Fruit fly (Drosophila melanogaster) whole organism, embryonic: ENCODE results near the gene Iru.

Source experiments
- ATbp ChIP-seq: fragments of 200-800 bp; sonication (Bioruptor generic); optimal IDR thresholded peaks from 2 replicates; lab custom pipeline; 2017; ENCODE audit warnings: missing biosample characterization, mild to moderate bottlenecking, missing genetic modification characterization, missing genetic modification reagents
- Asciz ChIP-seq: fragments of 200-800 bp; sonication (Bioruptor generic); optimal IDR thresholded peaks from 2 replicates; lab custom pipeline; 2017; ENCODE audit warnings: missing biosample characterization, mild to moderate bottlenecking, missing genetic modification characterization, missing genetic modification reagents
- Bteb2 ChIP-seq: fragments of 200-800 bp; sonication (Bioruptor generic); optimal IDR thresholded peaks from 2 replicates; lab custom pipeline; 2016; ENCODE audit warnings: missing biosample characterization, missing genetic modification characterization
- CG10209 ChIP-seq: fragments of 200-800 bp; sonication (Bioruptor generic); optimal IDR thresholded peaks from 3 replicates; lab custom pipeline; 2017; ENCODE audit warnings: missing biosample characterization, mild to moderate bottlenecking, missing genetic modification characterization, missing genetic modification reagents
- CG12299 ChIP-seq: fragments of 200-800 bp; sonication (Bioruptor generic); optimal IDR thresholded peaks from 2 replicates; lab custom pipeline; 2018; ENCODE audit warnings: missing biosample characterization, mild to moderate bottlenecking, missing genetic modification characterization
- CG12391 ChIP-seq: fragments of 200-800 bp; sonication (Bioruptor generic); optimal IDR thresholded peaks from 3 replicates; lab custom pipeline; 2018; ENCODE audit warnings: missing biosample characterization, mild to moderate bottlenecking, missing genetic modification characterization, moderate library complexity
- CG13424 ChIP-seq: fragments of 200-800 bp; sonication (Bioruptor generic); optimal IDR thresholded peaks from 2 replicates; lab custom pipeline; 2019; ENCODE audit warnings: missing biosample characterization, mild to moderate bottlenecking, missing genetic modification characterization, moderate library complexity
- CG15479 ChIP-seq: fragments of 200-800 bp; sonication (Bioruptor generic); optimal IDR thresholded peaks from 3 replicates; lab custom pipeline; 2019; ENCODE audit warnings: missing biosample characterization, mild to moderate bottlenecking, missing genetic modification characterization, moderate library complexity
- CG15601 ChIP-seq: fragments of 200-800 bp; sonication (Bioruptor generic); optimal IDR thresholded peaks from 3 replicates; lab custom pipeline; 2019; ENCODE audit warnings: missing biosample characterization, mild to moderate bottlenecking, missing genetic modification characterization, moderate library complexity
- CG17568 ChIP-seq: fragments of 200-800 bp; sonication (Bioruptor generic); optimal IDR thresholded peaks from 2 replicates; lab custom pipeline; 2018; ENCODE audit warnings: missing biosample characterization, mild to moderate bottlenecking, missing genetic modification characterization, moderate library complexity
- CG17912 ChIP-seq: fragments of 200-800 bp; sonication (Bioruptor generic); optimal IDR thresholded peaks from 2 replicates; lab custom pipeline; 2018; ENCODE audit warnings: missing biosample characterization, mild to moderate bottlenecking, missing genetic modification characterization
- CG1792 ChIP-seq: fragments of 200-800 bp; sonication (Bioruptor generic); optimal IDR thresholded peaks from 2 replicates; lab custom pipeline; 2016; ENCODE audit warnings: missing biosample characterization, missing genetic modification characterization
- CG18599 ChIP-seq: fragments of 200-800 bp; sonication (Bioruptor generic); optimal IDR thresholded peaks from 3 replicates; lab custom pipeline; 2017; ENCODE audit warnings: missing biosample characterization, missing genetic modification characterization, mild to moderate bottlenecking, moderate library complexity, missing genetic modification reagents
- CG3726 ChIP-seq: fragments of 200-800 bp; sonication (Bioruptor generic); IDR thresholded peaks from 3 replicates; pipeline ENCODE4, ENCODE4 v1.3.6; 2022; ENCODE audit warnings: missing biosample characterization, missing genetic modification characterization
- CG6654 ChIP-seq: fragments of 200-800 bp; sonication (Bioruptor generic); optimal IDR thresholded peaks from 2 replicates; lab custom pipeline; 2017; ENCODE audit warnings: missing biosample characterization, mild to moderate bottlenecking, missing genetic modification characterization
- CG7928 ChIP-seq: fragments of 200-800 bp; sonication (Bioruptor generic); optimal IDR thresholded peaks from 2 replicates; lab custom pipeline; 2017; ENCODE audit warnings: missing biosample characterization, mild to moderate bottlenecking, missing genetic modification characterization
- CG8089 ChIP-seq: fragments of 200-800 bp; sonication (Bioruptor generic); optimal IDR thresholded peaks from 3 replicates; lab custom pipeline; 2016; ENCODE audit warnings: missing biosample characterization, missing genetic modification characterization
- CG8281 ChIP-seq: fragments of 200-800 bp; sonication (Bioruptor generic); optimal IDR thresholded peaks from 2 replicates; lab custom pipeline; 2018; ENCODE audit warnings: missing biosample characterization, mild to moderate bottlenecking, missing genetic modification characterization, moderate library complexity
- Doc2 ChIP-seq: fragments of 200-800 bp; sonication (Bioruptor generic); IDR thresholded peaks from 2 replicates; pipeline ENCODE4 v1.3.6; 2022; ENCODE audit warnings: missing biosample characterization, missing genetic modification characterization
- Ets65A ChIP-seq: fragments of 200-800 bp; sonication (Bioruptor generic); peaks from one replicate; lab custom pipeline; 2016; ENCODE audit warnings: missing biosample characterization, missing genetic modification characterization
- HmgZ ChIP-seq: fragments of 200-800 bp; sonication (Bioruptor generic); optimal IDR thresholded peaks from 2 replicates; lab custom pipeline; 2018; ENCODE audit warnings: missing biosample characterization, mild to moderate bottlenecking, missing genetic modification characterization
- Jarid2 ChIP-seq: fragments of 200-800 bp; sonication (Bioruptor generic); optimal IDR thresholded peaks from 3 replicates; lab custom pipeline; 2017; ENCODE audit warnings: mild to moderate bottlenecking, missing biosample characterization, missing genetic modification reagents, missing genetic modification characterization
- Mad ChIP-seq: fragments of 200-800 bp; sonication (Bioruptor generic); optimal IDR thresholded peaks from 2 replicates; lab custom pipeline; 2016; ENCODE audit warnings: missing biosample characterization, missing genetic modification characterization
- NC2α ChIP-seq: fragments of 200-800 bp; sonication (Bioruptor generic); optimal IDR thresholded peaks from 2 replicates; lab custom pipeline; 2016; ENCODE audit warnings: missing biosample characterization, missing genetic modification characterization
- Opbp ChIP-seq: fragments of 200-800 bp; sonication (Bioruptor generic); IDR thresholded peaks from 3 replicates; pipeline ENCODE4 v1.3.6; 2022; ENCODE audit warnings: missing biosample characterization, missing genetic modification characterization; ENCODE audit not compliant: partially characterized antibody
- Pdp1 ChIP-seq, 2 experiments: fragments of 200-800 bp; sonication (Bioruptor generic); optimal IDR thresholded peaks; 3 replicates each; lab custom pipeline; 2016; ENCODE audit warnings: missing biosample characterization in 2 of 2, missing genetic modification characterization in 2 of 2, mild to moderate bottlenecking in 1 of 2, moderate library complexity in 1 of 2
- Rx ChIP-seq: fragments of 200-800 bp; sonication (Bioruptor generic); IDR thresholded peaks from 2 replicates; pipeline ENCODE4 v1.3.6; 2022; ENCODE audit warnings: missing biosample characterization, missing genetic modification characterization
- Trl ChIP-seq, 3 experiments: fragments of >200 bp in 2 of 3; fragments of 200-800 bp in 1 of 3; sonication (Bioruptor generic) in 1 of 3; optimal IDR thresholded peaks; 2 replicates in 1 of 3; 3 replicates in 2 of 3; lab custom pipeline; 2016 to 2017; ENCODE audit warnings: missing biosample characterization in 1 of 3, missing genetic modification characterization in 1 of 3
- bsh ChIP-seq, 2 experiments: fragments of 200-800 bp; sonication (Bioruptor generic); optimal IDR thresholded peaks; 2 replicates each; lab custom pipeline; 2017 to 2018; ENCODE audit warnings: mild to moderate bottlenecking in 2 of 2, missing biosample characterization in 2 of 2, missing genetic modification characterization in 2 of 2, moderate library complexity in 1 of 2
- cato ChIP-seq: fragments of 200-800 bp; sonication (Bioruptor generic); optimal IDR thresholded peaks from 2 replicates; lab custom pipeline; 2016; ENCODE audit warnings: missing biosample characterization, missing genetic modification characterization, borderline replicate concordance
- cg ChIP-seq: fragments of 200-800 bp; sonication (Bioruptor generic); optimal IDR thresholded peaks from 3 replicates; lab custom pipeline; 2019; ENCODE audit warnings: missing biosample characterization, mild to moderate bottlenecking, missing genetic modification characterization, moderate library complexity
- chn ChIP-seq: fragments of 200-800 bp; sonication (Bioruptor generic); optimal IDR thresholded peaks from 2 replicates; lab custom pipeline; 2016; ENCODE audit warnings: missing biosample characterization, missing genetic modification characterization
- dimm ChIP-seq: fragments of 200-800 bp; sonication (Bioruptor generic); IDR thresholded peaks from 2 replicates; pipeline ENCODE4 v1.3.6; 2022; ENCODE audit warnings: missing biosample characterization, missing genetic modification characterization
- en ChIP-seq: fragments of 200-800 bp; sonication (Bioruptor generic); optimal IDR thresholded peaks from 2 replicates; lab custom pipeline; 2016; ENCODE audit warnings: missing biosample characterization, missing genetic modification characterization
- fd3F ChIP-seq: fragments of 200-800 bp; sonication (Bioruptor generic); optimal IDR thresholded peaks from 2 replicates; lab custom pipeline; 2018; ENCODE audit warnings: missing biosample characterization, mild to moderate bottlenecking, missing genetic modification characterization, moderate library complexity
- gt ChIP-seq: fragments of 200-800 bp; sonication (Bioruptor generic); IDR thresholded peaks from 2 replicates; pipeline ENCODE4 v1.3.6; 2022; ENCODE audit warnings: missing biosample characterization, missing genetic modification characterization
- ind ChIP-seq: fragments of 200-800 bp; sonication (Bioruptor generic); optimal IDR thresholded peaks from 3 replicates; lab custom pipeline; 2016; ENCODE audit warnings: missing biosample characterization, missing genetic modification characterization
- jigr1 ChIP-seq: fragments of 200-800 bp; sonication (Bioruptor generic); IDR thresholded peaks from 3 replicates; pipeline ENCODE4 v1.3.6; 2022; ENCODE audit warnings: missing biosample characterization, missing genetic modification characterization
- kni ChIP-seq: fragments of 200-800 bp; sonication (Bioruptor generic); optimal IDR thresholded peaks from 3 replicates; lab custom pipeline; 2017; ENCODE audit warnings: mild to moderate bottlenecking, missing biosample characterization, missing genetic modification reagents, missing genetic modification characterization
- nau ChIP-seq: fragments of 200-800 bp; sonication (Bioruptor generic); optimal IDR thresholded peaks from 3 replicates; lab custom pipeline; 2017; ENCODE audit warnings: missing biosample characterization, mild to moderate bottlenecking, missing genetic modification characterization, missing genetic modification reagents
- nom ChIP-seq: fragments of 200-800 bp; sonication (Bioruptor generic); optimal IDR thresholded peaks from 2 replicates; lab custom pipeline; 2017; ENCODE audit warnings: missing biosample characterization, missing genetic modification characterization, mild to moderate bottlenecking, moderate library complexity, missing genetic modification reagents
- p53 ChIP-seq: fragments of 200-800 bp; sonication (Bioruptor generic); optimal IDR thresholded peaks from 2 replicates; lab custom pipeline; 2016; ENCODE audit warnings: missing biosample characterization, missing genetic modification characterization
- pros ChIP-seq: fragments of 200-800 bp; sonication (Bioruptor generic); optimal IDR thresholded peaks from 3 replicates; lab custom pipeline; 2019; ENCODE audit warnings: missing biosample characterization, mild to moderate bottlenecking, missing genetic modification characterization, moderate library complexity
- repo ChIP-seq: fragments of 200-800 bp; sonication (Bioruptor generic); optimal IDR thresholded peaks from 2 replicates; lab custom pipeline; 2016; ENCODE audit warnings: missing biosample characterization, missing genetic modification characterization
- scrt ChIP-seq: fragments of 200-800 bp; sonication (Bioruptor generic); optimal IDR thresholded peaks from 2 replicates; lab custom pipeline; 2018; ENCODE audit warnings: missing biosample characterization, mild to moderate bottlenecking, missing genetic modification characterization, moderate library complexity
- sens ChIP-seq: fragments of 200-800 bp; sonication (Bioruptor generic); peaks from one replicate; lab custom pipeline; 2016; ENCODE audit warnings: missing biosample characterization, missing genetic modification characterization
- slp2 ChIP-seq: fragments of 200-800 bp; sonication (Bioruptor generic); optimal IDR thresholded peaks from 2 replicates; lab custom pipeline; 2016; ENCODE audit warnings: missing biosample characterization, missing genetic modification characterization
- sr ChIP-seq: fragments of 200-800 bp; sonication (Bioruptor generic); IDR thresholded peaks from 3 replicates; pipeline ENCODE4 v1.3.6; 2022; ENCODE audit warnings: missing biosample characterization, missing genetic modification characterization
- toy ChIP-seq: fragments of 200-800 bp; sonication (Bioruptor generic); IDR thresholded peaks from 2 replicates; pipeline ENCODE4 v1.3.6; 2022; ENCODE audit warnings: missing biosample characterization, missing genetic modification characterization

Iru gene

DNA sequence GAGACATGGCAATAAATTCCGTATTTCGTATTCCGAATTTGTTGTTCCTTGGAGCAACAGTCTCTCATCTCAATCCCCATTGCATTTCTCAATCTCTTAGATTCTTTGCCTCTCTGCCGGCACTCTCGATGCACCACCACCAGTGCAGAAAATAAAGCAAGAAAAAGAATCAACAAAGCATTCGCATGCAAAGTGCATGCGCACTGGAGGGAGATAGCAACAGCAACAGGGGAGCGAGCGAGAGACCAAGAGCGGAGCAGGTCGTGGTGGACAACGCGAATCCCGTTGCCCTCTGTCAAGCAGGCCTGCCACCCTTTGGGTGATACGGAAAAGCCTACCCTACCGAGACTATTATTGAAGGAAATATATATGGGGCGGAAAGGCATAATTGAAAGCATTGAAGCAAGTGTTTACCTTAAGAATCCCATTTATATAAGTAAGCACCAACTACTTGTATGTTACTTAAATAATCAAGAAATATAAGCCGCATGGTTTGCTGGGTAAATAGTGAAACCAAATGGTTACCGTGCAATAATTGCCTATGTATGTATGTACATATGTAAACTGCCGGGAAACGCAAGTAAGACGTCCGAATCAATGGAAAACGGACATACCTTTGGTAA lies 50.3 kb downstream of the Iru start:
- TF ChIP-seq fd3F (GFP tag; lab: Kevin White, UChicago) (peak; percentile 14), Ets65A (GFP tag; lab: Kevin White, UChicago) (peak; percentile 47), Jarid2 (no peak), sr (GFP tag; lab: Robert Waterston, UW) (no peak), sens (GFP tag; lab: Kevin White, UChicago) (peak; percentile 72), CG15601 (tag; lab: Kevin White, UChicago) (no peak), CG12391 (tag; lab: Kevin White, UChicago) (no peak), cato (no peak), jigr1 (GFP tag; lab: Robert Waterston, UW) (no peak), ind (no peak), CG12299 (no peak), Trl (optimal IDR thresholded peaks at IDR 0.05; lab: Kevin White, UChicago) (peak in 1 of 2 experiments; percentile 46), Trl (GFP tag; optimal IDR thresholded peaks at IDR 0.05; lab: Kevin White, UChicago) (no peak), Mad (GFP tag; lab: Kevin White, UChicago) (no peak), CG15479 (GFP tag; lab: Kevin White, UChicago) (peak; percentile 7), Doc2 (GFP tag; lab: Robert Waterston, UW) (no peak), chn (no peak), CG17568 (GFP tag; lab: Kevin White, UChicago) (no peak), scrt (GFP tag; lab: Kevin White, UChicago) (peak; percentile 19), CG3726 (GFP tag; lab: Robert Waterston, UW) (no peak), en (GFP tag; lab: Kevin White, UChicago) (no peak), cg (GFP tag; lab: Kevin White, UChicago) (peak; percentile 21), ATbp (no peak), CG13424 (tag; lab: Kevin White, UChicago) (no peak), nom (GFP tag; lab: Kevin White, UChicago) (peak; percentile 88), NC2α (no peak), kni (GFP tag; lab: Kevin White, UChicago) (no peak), CG7928 (GFP tag; lab: Kevin White, UChicago) (no peak), CG17912 (GFP tag; lab: Kevin White, UChicago) (no peak), gt (GFP tag; lab: Robert Waterston, UW) (no peak), HmgZ (no peak), slp2 (GFP tag; lab: Kevin White, UChicago) (no peak), pros (peak; percentile 77), bsh (GFP tag; optimal IDR thresholded peaks at IDR 0.05; lab: Kevin White, UChicago) (peak in 1 of 2 experiments; percentile 73), Pdp1 (GFP tag; optimal IDR thresholded peaks at IDR 0.05; lab: Kevin White, UChicago) (peak in 1 of 2 experiments; percentile 33), CG8089 (GFP tag; lab: Kevin White, UChicago) (no peak), Bteb2 (GFP tag; lab: Kevin White, UChicago) (no peak), Opbp (no peak), nau (no peak), repo (GFP tag; lab: Kevin White, UChicago) (no peak), CG8281 (tag; lab: Kevin White, UChicago) (no peak), Rx (GFP tag; lab: Robert Waterston, UW) (no peak), Asciz (GFP tag; lab: Kevin White, UChicago) (peak; percentile 4), CG6654 (no peak), CG1792 (peak; percentile 7), toy (GFP tag; lab: Robert Waterston, UW) (no peak), CG18599 (GFP tag; lab: Kevin White, UChicago) (no peak), CG10209 (GFP tag; lab: Kevin White, UChicago) (no peak), p53 (GFP tag; lab: Kevin White, UChicago) (no peak), dimm (GFP tag; lab: Robert Waterston, UW) (no peak)
